Worm (Caenorhabditis elegans): ENCODE results near the gene Y81B9A.2.

DNA sequence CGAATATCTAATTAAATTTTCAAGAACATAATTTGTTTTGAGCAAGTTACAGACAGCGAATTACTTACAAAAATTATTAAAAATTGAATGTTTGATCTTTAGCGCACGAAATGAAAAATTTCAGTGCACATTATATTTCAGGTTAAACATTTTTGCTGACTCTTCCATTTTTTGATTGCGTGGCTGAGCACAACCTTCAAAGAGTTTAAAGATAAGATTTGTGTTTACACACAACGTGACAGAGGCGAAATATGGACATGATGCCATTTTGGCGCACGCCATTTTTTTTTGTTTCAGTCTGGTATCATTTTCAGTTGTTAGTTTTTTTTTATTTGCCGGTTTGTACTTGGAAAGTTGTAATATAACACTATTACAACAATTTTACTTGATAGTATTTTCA is 28.7 kb downstream of the Y81B9A.2 start:
- no peak for TF ChIP-seq hnd-1 (tag; optimal IDR thresholded peaks at IDR 0.05)
- no peak for TF ChIP-seq flt-1 (GFP tag; IDR thresholded peaks at IDR 0.05)
- no peak for TF ChIP-seq ama-1 (optimal IDR thresholded peaks at IDR 0.05)
- no peak for TF ChIP-seq tra-4 (tag; optimal IDR thresholded peaks at IDR 0.05)
- TF ChIP-seq sea-1 (GFP tag; conservative IDR thresholded peaks at IDR 0.05), result no peak
- TF ChIP-seq B0310.2 (tag; optimal IDR thresholded peaks at IDR 0.05), result no peak
- TF ChIP-seq F13C5.2 (tag; optimal IDR thresholded peaks at IDR 0.05), result no peak
- no peak for TF ChIP-seq aly-1 (tag; optimal IDR thresholded peaks at IDR 0.05)
- no peak for TF ChIP-seq hmbx-1 (tag; optimal IDR thresholded peaks at IDR 0.05)
- TF ChIP-seq pes-1 (GFP tag; IDR thresholded peaks at IDR 0.05), result no peak
- no peak for TF ChIP-seq tbx-37 (GFP tag; conservative IDR thresholded peaks at IDR 0.05)
